Worm (Caenorhabditis elegans): ENCODE results near the gene pkc-3.

ce11 chrII:5429522-5430257 lies 49.9 kb downstream of the pkc-3 start, which contains the start of the genes F07F6.4 and F07F6.2:
- TF ChIP-seq snpc-4 (tag; optimal IDR thresholded peaks at IDR 0.05) (peak; percentile 41), daf-12 (tag; optimal IDR thresholded peaks at IDR 0.05) (no peak), tbx-2 (tag; optimal IDR thresholded peaks at IDR 0.05) (no peak), nfya-1 (tag; optimal IDR thresholded peaks at IDR 0.05; ENCODE audit: insufficient read depth) (peak; percentile 31), aly-2 (tag; optimal IDR thresholded peaks at IDR 0.05) (no peak), skn-1 (tag; optimal IDR thresholded peaks at IDR 0.05) (no peak), ztf-4 (tag; optimal IDR thresholded peaks at IDR 0.05) (no peak), nhr-12 (tag; optimal IDR thresholded peaks at IDR 0.05) (no peak), lin-39 (tag; optimal IDR thresholded peaks at IDR 0.05) (no peak), egl-27 (tag; optimal IDR thresholded peaks at IDR 0.05) (no peak)
